Fruit fly (Drosophila melanogaster) whole organism: ENCODE data around the gene Or1a.

Experiments used
- CG8478 ChIP-seq: fragments of >200 bp; optimal IDR thresholded peaks from 2 replicates; lab custom pipeline; 2018; ENCODE audit warnings: inconsistent platforms
- Dll ChIP-seq: fragments of >200 bp; optimal IDR thresholded peaks from 2 replicates; lab custom pipeline; 2017
- usp ChIP-seq: fragments of >200 bp; optimal IDR thresholded peaks from 2 replicates; lab custom pipeline; 2017; ENCODE audit warnings: missing biosample characterization, missing genetic modification characterization, mixed read lengths

DNA sequence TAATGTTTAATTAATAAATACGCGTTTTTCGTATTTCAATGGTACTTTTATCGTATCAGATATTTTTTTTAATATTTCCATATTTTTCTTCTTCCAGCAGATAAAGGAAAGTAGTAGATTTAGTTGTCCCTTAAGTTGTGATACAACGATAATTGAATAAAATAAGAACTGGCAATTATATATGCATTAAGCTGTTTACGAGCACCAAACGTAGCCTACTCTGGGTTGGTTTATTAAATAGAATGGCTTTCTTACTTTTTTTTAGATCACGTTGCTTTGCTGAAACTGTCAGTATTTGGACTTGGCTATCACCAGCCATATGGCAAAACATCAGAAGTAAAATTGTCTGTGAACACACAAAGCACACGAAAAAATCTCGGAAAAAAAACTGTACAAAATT lies 7.5 kb upstream of the Or1a start, which contains the start of gene CG12470:
- TF ChIP-seq CG8478 (lab: Kevin White, UChicago) (no peak), usp (GFP tag; lab: Kevin White, UChicago) (no peak), Dll (lab: Kevin White, UChicago) (no peak)
